Worm (Caenorhabditis elegans): ENCODE measurements around the gene B0218.7.
A peak's percentile ranks its signal among the peaks of the same experiment; 100 is the strongest.

Gene B0218.7

ce11 chrIV:8208855-8209254, 43.0 kb upstream of the B0218.7 start:
- no peak for TF ChIP-seq C04F5.9 (tag; optimal IDR thresholded peaks at IDR 0.05)
- TF ChIP-seq unc-86 (tag; optimal IDR thresholded peaks at IDR 0.05) = no peak
- TF ChIP-seq F16B12.6 (tag; optimal IDR thresholded peaks at IDR 0.05) = no peak
- TF ChIP-seq ces-1 (GFP tag; optimal IDR thresholded peaks at IDR 0.05) = no peak
- TF ChIP-seq ztf-4 (tag; optimal IDR thresholded peaks at IDR 0.05) = no peak
- no peak for TF ChIP-seq ceh-63 (GFP tag; optimal IDR thresholded peaks at IDR 0.05)
- TF ChIP-seq nhr-11 (tag; optimal IDR thresholded peaks at IDR 0.05) = no peak
- no peak for TF ChIP-seq mep-1 (tag; optimal IDR thresholded peaks at IDR 0.05)
- TF ChIP-seq pqm-1 (tag; optimal IDR thresholded peaks at IDR 0.05) = no peak
- no peak for TF ChIP-seq hlh-4 (tag; optimal IDR thresholded peaks at IDR 0.05)
- no peak for TF ChIP-seq nhr-237 (tag; optimal IDR thresholded peaks at IDR 0.05)
- TF ChIP-seq isw-1 (GFP tag; IDR thresholded peaks at IDR 0.05) = no peak
- TF ChIP-seq unc-30 (tag; optimal IDR thresholded peaks at IDR 0.05) = no peak
- no peak for TF ChIP-seq nhr-71 (tag; optimal IDR thresholded peaks at IDR 0.05)

- no peak for TF ChIP-seq ceh-63 (GFP tag; optimal IDR thresholded peaks at IDR 0.05)
- TF ChIP-seq aha-1 (tag; optimal IDR thresholded peaks at IDR 0.05) = no peak
- no peak for TF ChIP-seq efl-1 (optimal IDR thresholded peaks at IDR 0.05)
- TF ChIP-seq efl-1 (GFP tag; optimal IDR thresholded peaks at IDR 0.05 in 1 of 2) = no peak
- no peak for TF ChIP-seq lin-13 (GFP tag; optimal IDR thresholded peaks at IDR 0.05)
- no peak for TF ChIP-seq hlh-17 (GFP tag; optimal IDR thresholded peaks at IDR 0.05; ENCODE audit: borderline replicate concordance)
- no peak for TF ChIP-seq nhr-20 (tag; optimal IDR thresholded peaks at IDR 0.05)
- TF ChIP-seq fkh-4 (tag; optimal IDR thresholded peaks at IDR 0.05; ENCODE audit: borderline replicate concordance) = no peak
- no peak for TF ChIP-seq C34B4.2 (tag; optimal IDR thresholded peaks at IDR 0.05)
- TF ChIP-seq fkh-10 (GFP tag; optimal IDR thresholded peaks at IDR 0.05) = no peak
- no peak for TF ChIP-seq unc-98 (GFP tag; IDR thresholded peaks at IDR 0.05)
- no peak for TF ChIP-seq isw-1 (GFP tag; IDR thresholded peaks at IDR 0.05)
- TF ChIP-seq pag-3 (tag; optimal IDR thresholded peaks at IDR 0.05; ENCODE audit: borderline replicate concordance, insufficient read depth) = no peak
- TF ChIP-seq nhr-76 (tag; optimal IDR thresholded peaks at IDR 0.05) = no peak
- TF ChIP-seq aly-2 (tag; optimal IDR thresholded peaks at IDR 0.05) = no peak
- no peak for TF ChIP-seq unc-86 (tag; optimal IDR thresholded peaks at IDR 0.05)
- no peak for TF ChIP-seq nhr-84 (tag; optimal IDR thresholded peaks at IDR 0.05)
- TF ChIP-seq nhr-71 (tag; optimal IDR thresholded peaks at IDR 0.05) = no peak
Measured at ce11 chrIV:8206314-8206713, 40.5 kb upstream of the B0218.7 start, which contains the start of gene svh-1. svh-1 (plus strand) TSS chrIV:8206614.

- TF ChIP-seq lin-35 (GFP tag; optimal IDR thresholded peaks at IDR 0.05) (peak in 1 of 2 experiments; percentile 21), blmp-1 (tag; optimal IDR thresholded peaks at IDR 0.05) (peak; percentile 29), nhr-85 (tag) (no peak), ceh-82 (tag; optimal IDR thresholded peaks at IDR 0.05) (peak in 1 of 3 experiments; percentile 3), dpl-1 (GFP tag; optimal IDR thresholded peaks at IDR 0.05) (peak in 1 of 3 experiments; percentile 9), swsn-7 (tag; optimal IDR thresholded peaks at IDR 0.05) (no peak), efl-1 (optimal IDR thresholded peaks at IDR 0.05) (peak in 1 of 2 experiments; percentile 38), efl-1 (GFP tag; optimal IDR thresholded peaks at IDR 0.05 in 1 of 2) (no peak), Y116A8C.19 (tag; optimal IDR thresholded peaks at IDR 0.05; ENCODE audit: borderline replicate concordance) (no peak), rnt-1 (tag; optimal IDR thresholded peaks at IDR 0.05) (no peak)
Measured at ce11 chrIV:8205272-8206098, 39.6 kb upstream of the B0218.7 start, which contains the start of gene hgrs-1. hgrs-1 (minus strand) TSS chrIV:8206048.

ce11 chrIV:8203555-8203954, 37.7 kb upstream of the B0218.7 start:
- TF ChIP-seq rnt-1 (tag; optimal IDR thresholded peaks at IDR 0.05) (no peak), mep-1 (tag; optimal IDR thresholded peaks at IDR 0.05) (no peak), tlp-1 (tag; optimal IDR thresholded peaks at IDR 0.05) (no peak), efl-1 (optimal IDR thresholded peaks at IDR 0.05) (no peak), efl-1 (GFP tag; optimal IDR thresholded peaks at IDR 0.05 in 1 of 2) (peak in 1 of 2 experiments; percentile 43), jun-1 (tag; optimal IDR thresholded peaks at IDR 0.05) (no peak), hpl-2 (GFP tag; optimal IDR thresholded peaks at IDR 0.05) (no peak), dpl-1 (GFP tag; optimal IDR thresholded peaks at IDR 0.05) (no peak), aly-2 (tag; optimal IDR thresholded peaks at IDR 0.05) (no peak)
